Worm (Caenorhabditis elegans) whole organism, L4 larva: ENCODE results near the gene catp-8.
A peak's percentile ranks its signal among the peaks of the same experiment; 100 is the strongest.

Experiments used
- D1046.2 ChIP-seq: fragments of 200-800 bp; sonication (Bioruptor generic); IDR thresholded peaks from 2 replicates; pipeline ENCODE4 v1.3.6; 2022; ENCODE audit warnings: missing genetic modification characterization, missing compliant biosample characterization
- F37D6.2 ChIP-seq: sonication (generic microtip); optimal IDR thresholded peaks from 2 replicates; lab custom pipeline; 2016; ENCODE audit warnings: mild to moderate bottlenecking, missing genetic modification characterization, missing compliant biosample characterization
- F44E2.7 ChIP-seq: fragments of 200-800 bp; sonication (Bioruptor generic); IDR thresholded peaks from 2 replicates; pipeline ENCODE4 v2.1.2; 2022; ENCODE audit warnings: missing genetic modification characterization, missing compliant biosample characterization
- R02D3.7 ChIP-seq: fragments of 150-350 bp; sonication (generic microtip); optimal IDR thresholded peaks from 3 replicates; lab custom pipeline; 2014; ENCODE audit warnings: missing biosample characterization, missing genetic modification characterization
- Y105C5A.15 ChIP-seq: fragments of 200-800 bp; sonication (Bioruptor generic); IDR thresholded peaks from 2 replicates; pipeline ENCODE4 v1.3.6; 2022; ENCODE audit warnings: missing genetic modification characterization, missing compliant biosample characterization
- Y48G9A.11 ChIP-seq: fragments of 200-800 bp; sonication (Bioruptor generic); IDR thresholded peaks from 2 replicates; pipeline ENCODE4 v1.3.6; 2022; ENCODE audit warnings: missing genetic modification reagents, missing genetic modification characterization, missing compliant biosample characterization
- Y75B8A.6 ChIP-seq: fragments of 200-800 bp; sonication (Bioruptor generic); IDR thresholded peaks from 2 replicates; pipeline ENCODE4 v1.3.6; 2022; ENCODE audit warnings: missing genetic modification reagents, missing genetic modification characterization, missing compliant biosample characterization
- aha-1 ChIP-seq: fragments of 150-350 bp; peaks from one replicate; lab custom pipeline; 2014; ENCODE audit warnings: missing biosample characterization, missing genetic modification characterization
- ama-1 ChIP-seq: fragments of 150-350 bp; optimal IDR thresholded peaks from 2 replicates; lab custom pipeline; 2014; ENCODE audit warnings: inconsistent platforms, mixed read lengths
- ceh-20 ChIP-seq: fragments of 200-800 bp; sonication (Bioruptor generic); IDR thresholded peaks from 2 replicates; pipeline ENCODE4 v1.3.6; 2022; ENCODE audit warnings: missing genetic modification reagents, missing genetic modification characterization, missing compliant biosample characterization
- ceh-44 ChIP-seq: fragments of 200-800 bp; sonication (Bioruptor generic); IDR thresholded peaks from 2 replicates; pipeline ENCODE4 v1.3.6; 2022; ENCODE audit warnings: missing genetic modification reagents, missing genetic modification characterization, missing compliant biosample characterization
- daf-12 ChIP-seq: fragments of 150-350 bp; optimal IDR thresholded peaks from 2 replicates; lab custom pipeline; 2014; ENCODE audit warnings: missing biosample characterization, missing genetic modification reagents, missing genetic modification characterization
- daf-16 ChIP-seq, 3 experiments: sonication (generic microtip); optimal IDR thresholded peaks; 2 replicates each; lab custom pipeline; 2016 to 2017; ENCODE audit warnings: missing genetic modification characterization in 3 of 3, missing genetic modification reagents in 3 of 3, mild to moderate bottlenecking in 2 of 3, missing compliant biosample characterization in 2 of 3, missing biosample characterization in 1 of 3, moderate library complexity in 1 of 3
- daf-8 ChIP-seq: fragments of 200-800 bp; sonication (Bioruptor generic); IDR thresholded peaks from 2 replicates; pipeline ENCODE4 v1.3.6; 2022; ENCODE audit warnings: missing genetic modification characterization, missing compliant biosample characterization
- egl-43 ChIP-seq: fragments of 200-800 bp; sonication (Bioruptor generic); IDR thresholded peaks from 2 replicates; pipeline ENCODE4 v1.3.6; 2022; ENCODE audit warnings: missing genetic modification reagents, missing genetic modification characterization, missing compliant biosample characterization
- fkh-10 ChIP-seq: fragments of 150-350 bp; optimal IDR thresholded peaks from 2 replicates; lab custom pipeline; 2014; ENCODE audit warnings: missing biosample characterization, missing genetic modification reagents, missing genetic modification characterization
- fos-1 ChIP-seq: fragments of 150-350 bp; optimal IDR thresholded peaks from 2 replicates; lab custom pipeline; 2014; ENCODE audit warnings: missing biosample characterization, missing genetic modification characterization
- hlh-11 ChIP-seq: fragments of 200-800 bp; sonication (Bioruptor generic); optimal IDR thresholded peaks from 2 replicates; lab custom pipeline; 2018; ENCODE audit warnings: mild to moderate bottlenecking, missing genetic modification characterization, missing compliant biosample characterization
- hmg-1.1 ChIP-seq: fragments of 200-800 bp; sonication (Bioruptor generic); IDR thresholded peaks from 2 replicates; pipeline ENCODE4 v1.3.6; 2022; ENCODE audit warnings: missing genetic modification reagents, missing genetic modification characterization, missing compliant biosample characterization
- lin-13 ChIP-seq: fragments of 150-350 bp; optimal IDR thresholded peaks from 2 replicates; lab custom pipeline; 2014; ENCODE audit warnings: missing biosample characterization, missing genetic modification reagents, missing genetic modification characterization
- lin-38 ChIP-seq: fragments of 200-800 bp; sonication (Bioruptor generic); IDR thresholded peaks from 2 replicates; pipeline ENCODE4 v1.3.6; 2022; ENCODE audit warnings: missing genetic modification reagents, missing genetic modification characterization, missing compliant biosample characterization
- mdt-29 ChIP-seq: fragments of 200-800 bp; sonication (Bioruptor generic); IDR thresholded peaks from 2 replicates; pipeline ENCODE4 v1.3.6; 2022; ENCODE audit warnings: missing genetic modification reagents, missing genetic modification characterization, missing compliant biosample characterization
- mes-2 ChIP-seq: sonication (generic microtip); optimal IDR thresholded peaks from 2 replicates; lab custom pipeline; 2016; ENCODE audit warnings: missing genotype, mild to moderate bottlenecking, missing genetic modification characterization, missing compliant biosample characterization; ENCODE audit not compliant: poor library complexity, severe bottlenecking
- mxl-3 ChIP-seq: fragments of 200-800 bp; sonication (Bioruptor generic); optimal IDR thresholded peaks from 2 replicates; lab custom pipeline; 2018; ENCODE audit warnings: mild to moderate bottlenecking, missing genetic modification characterization, missing compliant biosample characterization
- nhr-111 ChIP-seq: fragments of 200-800 bp; sonication (Bioruptor generic); optimal IDR thresholded peaks from 2 replicates; lab custom pipeline; 2018; ENCODE audit warnings: mild to moderate bottlenecking, missing genetic modification characterization, missing compliant biosample characterization
- nhr-25 ChIP-seq: sonication (generic microtip); optimal IDR thresholded peaks from 2 replicates; lab custom pipeline; 2017; ENCODE audit warnings: missing genetic modification characterization, mild to moderate bottlenecking, missing compliant biosample characterization, antibody characterized with exemption, moderate library complexity, borderline replicate concordance; ENCODE audit not compliant: insufficient read depth
- nhr-28 ChIP-seq: fragments of 150-350 bp; optimal IDR thresholded peaks from 2 replicates; lab custom pipeline; 2014; ENCODE audit warnings: missing biosample characterization, missing genetic modification characterization
- nhr-41 ChIP-seq: fragments of 200-800 bp; sonication (Bioruptor generic); IDR thresholded peaks from 2 replicates; pipeline ENCODE4 v1.3.6; 2022; ENCODE audit warnings: missing genetic modification reagents, missing genetic modification characterization, missing compliant biosample characterization
- nhr-48 ChIP-seq: sonication (generic microtip); optimal IDR thresholded peaks from 2 replicates; lab custom pipeline; 2016; ENCODE audit warnings: mild to moderate bottlenecking, missing genetic modification characterization, missing compliant biosample characterization
- pha-4 ChIP-seq, 2 experiments: fragments of 150-350 bp in 1 of 2; fragments of 200-800 bp in 1 of 2; sonication (Bioruptor generic) in 1 of 2; IDR thresholded peaks in 1 of 2; optimal IDR thresholded peaks in 1 of 2; 2 replicates each; pipeline versions ENCODE4 v1.3.6 to Lab custom; 2014 to 2022; ENCODE audit warnings: missing genetic modification characterization in 2 of 2, missing genetic modification reagents in 2 of 2, missing biosample characterization in 1 of 2, missing compliant biosample characterization in 1 of 2
- pqm-1 ChIP-seq: sonication (generic microtip); optimal IDR thresholded peaks from 2 replicates; lab custom pipeline; 2017; ENCODE audit warnings: missing biosample characterization, missing genetic modification characterization
- rbr-2 ChIP-seq: sonication (generic microtip); optimal IDR thresholded peaks from 2 replicates; lab custom pipeline; 2016; ENCODE audit warnings: missing genotype, missing genetic modification characterization, missing compliant biosample characterization
- set-16 ChIP-seq: fragments of 200-800 bp; sonication (Bioruptor generic); IDR thresholded peaks from 2 replicates; pipeline ENCODE4 v1.3.6; 2022; ENCODE audit warnings: missing genetic modification reagents, missing genetic modification characterization, missing compliant biosample characterization
- snpc-1.2 ChIP-seq: fragments of 200-800 bp; sonication (Bioruptor generic); IDR thresholded peaks from 2 replicates; pipeline ENCODE4 v1.3.6; 2022; ENCODE audit warnings: missing genetic modification reagents, missing genetic modification characterization, missing compliant biosample characterization
- spr-1 ChIP-seq: sonication (generic microtip); optimal IDR thresholded peaks from 2 replicates; lab custom pipeline; 2016; ENCODE audit warnings: mild to moderate bottlenecking, missing genetic modification characterization, missing compliant biosample characterization
- spr-3 ChIP-seq: fragments of 200-800 bp; sonication (Bioruptor generic); optimal IDR thresholded peaks from 2 replicates; lab custom pipeline; 2018; ENCODE audit warnings: mild to moderate bottlenecking, missing genetic modification characterization, missing compliant biosample characterization
- unc-130 ChIP-seq: sonication (generic microtip); optimal IDR thresholded peaks from 2 replicates; lab custom pipeline; 2016; ENCODE audit warnings: missing genetic modification reagents, missing genetic modification characterization, missing compliant biosample characterization
- unc-62 ChIP-seq, 3 experiments: fragments of 150-350 bp in 1 of 3; sonication (generic microtip); optimal IDR thresholded peaks in 2 of 3; peaks in 1 of 3; 1 replicate in 1 of 3; 2 replicates in 2 of 3; lab custom pipeline; 2014 to 2017; ENCODE audit warnings: missing biosample characterization in 3 of 3, missing genetic modification characterization in 3 of 3, missing genetic modification reagents in 3 of 3, missing genotype in 1 of 3
- vab-7 ChIP-seq: fragments of 200-800 bp; sonication (Bioruptor generic); IDR thresholded peaks from 2 replicates; pipeline ENCODE4 v1.3.6; 2022; ENCODE audit warnings: missing genetic modification reagents, missing genetic modification characterization, missing compliant biosample characterization
- zag-1 ChIP-seq: fragments of 150-350 bp; optimal IDR thresholded peaks from 2 replicates; lab custom pipeline; 2014; ENCODE audit warnings: missing biosample characterization, missing genetic modification characterization
- zfp-2 ChIP-seq: sonication (generic microtip); optimal IDR thresholded peaks from 2 replicates; lab custom pipeline; 2016; ENCODE audit warnings: mild to moderate bottlenecking, missing genetic modification characterization, missing compliant biosample characterization
- zip-11 ChIP-seq: fragments of 200-800 bp; sonication (Bioruptor generic); IDR thresholded peaks from 2 replicates; pipeline ENCODE4 v1.3.6; 2022; ENCODE audit warnings: missing genetic modification characterization, missing compliant biosample characterization
- ztf-7 ChIP-seq: fragments of 150-350 bp; optimal IDR thresholded peaks from 2 replicates; lab custom pipeline; 2014; ENCODE audit warnings: missing biosample characterization, missing genetic modification characterization

catp-8 gene

DNA sequence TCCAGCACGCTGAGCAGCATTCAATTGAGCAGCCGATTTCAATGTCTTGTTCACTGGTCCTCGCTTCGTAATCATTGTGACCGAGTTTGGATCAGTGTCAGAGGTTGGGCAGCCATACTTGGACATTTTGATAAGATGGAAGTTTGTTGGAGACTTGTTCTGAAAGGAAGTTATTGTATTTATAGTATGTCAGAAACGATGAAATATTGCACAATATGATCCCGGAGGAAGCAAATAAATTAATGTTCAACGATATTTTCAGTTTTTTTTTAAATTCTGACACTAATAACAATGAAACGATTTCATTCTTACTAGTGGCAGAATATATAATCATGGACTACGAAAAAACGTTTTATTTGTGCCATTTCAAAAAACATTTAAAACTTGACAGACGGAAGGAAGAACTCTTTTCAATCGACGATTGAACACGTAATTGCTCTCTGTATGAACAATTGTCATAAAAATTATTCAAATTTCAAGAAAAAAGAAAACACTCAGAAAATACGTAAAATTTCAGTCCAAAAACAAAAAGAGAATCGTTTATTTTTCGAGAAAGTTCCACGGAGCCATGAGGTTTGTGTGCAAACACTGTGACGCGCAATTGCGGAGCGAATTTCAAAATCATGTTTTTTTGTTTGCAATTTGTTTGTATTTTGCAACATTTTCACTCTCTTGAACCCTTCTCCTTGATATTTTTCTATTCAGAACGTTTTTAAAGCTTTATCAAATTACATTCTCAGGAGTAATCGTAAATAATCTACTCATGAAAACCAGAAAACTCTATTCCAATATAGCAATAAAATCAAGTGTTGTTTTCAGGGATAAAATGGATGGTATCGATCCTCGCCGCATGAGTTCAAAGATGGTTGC, 1.2 kb upstream of the catp-8 start, which contains the start of the genes mbf-1 and nse-4 (continued):
- no peak for TF ChIP-seq ceh-44 (GFP tag; lab: Robert Waterston, UW)
- TF ChIP-seq aha-1 (tag; lab: Kevin White, UChicago) = peak; percentile 80
- 0 out of 2 replicates have a peak, but pooled peaks have one; percentile 26 for TF ChIP-seq hmg-1.1 (GFP tag; lab: Robert Waterston, UW)
- no peak for TF ChIP-seq snpc-1.2
- TF ChIP-seq ama-1 = no peak
- peak; percentile 23 for TF ChIP-seq nhr-28 (tag; lab: Kevin White, UChicago)
- TF ChIP-seq unc-62 (GFP tag; optimal IDR thresholded peaks at IDR 0.05 in 1 of 2; lab: Kevin White, UChicago) = peak in 1 of 2 experiments; percentile 55
- TF ChIP-seq unc-62 (tag; optimal IDR thresholded peaks at IDR 0.05; lab: Kevin White, UChicago) = no peak
- TF ChIP-seq nhr-48 (tag; lab: Kevin White, UChicago) = no peak
- peak; percentile 69 for TF ChIP-seq mes-2 (tag; lab: Kevin White, UChicago)
- no peak for TF ChIP-seq nhr-41 (GFP tag; lab: Robert Waterston, UW)
- TF ChIP-seq pqm-1 = no peak
- no peak for TF ChIP-seq ztf-7
- no peak for TF ChIP-seq R02D3.7 (tag; lab: Kevin White, UChicago)
- TF ChIP-seq rbr-2 (tag; lab: Kevin White, UChicago) = peak; percentile 59
- TF ChIP-seq, all 104 proteins: peak for 23

DNA sequence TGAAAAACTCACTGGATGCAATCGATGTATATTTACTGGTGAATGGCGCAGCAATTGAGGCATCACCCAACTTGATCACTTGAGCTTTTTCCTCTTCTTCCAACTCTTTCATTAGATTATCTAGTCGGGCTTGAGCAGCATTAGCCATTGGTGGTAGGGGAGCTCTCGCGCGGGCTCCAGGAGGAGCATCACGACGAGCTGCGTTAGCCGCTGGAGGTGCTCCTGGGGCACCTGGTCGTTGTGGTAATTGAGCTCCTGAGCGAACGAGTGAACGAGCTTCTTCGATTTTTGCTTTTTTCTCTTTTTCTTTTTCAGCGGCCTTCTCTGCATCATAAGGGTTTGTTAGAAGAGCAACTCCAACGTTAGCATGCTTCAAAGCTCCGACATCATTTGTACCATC, 4.0 kb downstream of the catp-8 start:
- TF ChIP-seq set-16 (GFP tag; lab: Robert Waterston, UW) (peak; percentile 79), spr-3 (no peak)

DNA sequence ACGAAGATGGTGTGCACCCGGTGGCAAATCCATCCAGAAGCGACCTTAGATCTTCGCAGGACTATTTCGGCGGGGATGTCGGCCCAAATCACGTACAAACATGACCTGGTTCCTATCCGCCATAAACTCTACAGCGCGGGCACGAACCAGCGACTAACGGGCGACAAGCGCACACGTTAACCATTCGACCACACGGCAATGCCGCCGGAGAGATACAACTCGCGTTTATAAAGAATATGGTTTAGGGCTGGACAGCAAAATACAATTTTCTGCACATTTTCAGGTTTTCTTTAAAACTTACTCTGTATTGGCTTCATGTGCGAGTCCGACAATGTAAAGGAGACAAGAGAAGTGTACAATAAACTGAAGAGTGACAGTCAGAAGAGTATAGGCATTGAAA, 5.0 kb downstream of the catp-8 start:
- TF ChIP-seq unc-130 (GFP tag; lab: Kevin White, UChicago) = peak; percentile 87
- TF ChIP-seq daf-8 (GFP tag; lab: Robert Waterston, UW) = 0 out of 2 replicates have a peak, but pooled peaks have one; percentile 87
- TF ChIP-seq egl-43 (GFP tag; lab: Robert Waterston, UW) = peak; percentile 99
- peak; percentile 87 for TF ChIP-seq spr-1
- peak; percentile 96 for TF ChIP-seq vab-7
- TF ChIP-seq snpc-1.2 = peak; percentile 94
- TF ChIP-seq zag-1 = no peak
- TF ChIP-seq hlh-11 (tag; lab: Kevin White, UChicago) = peak; percentile 78
- TF ChIP-seq set-16 (GFP tag; lab: Robert Waterston, UW) = peak; percentile 74
- TF ChIP-seq pha-4 (GFP tag; IDR thresholded peaks at IDR 0.05; lab: Robert Waterston, UW) = peak; percentile 95; the same call in 1 of the 2 replicates
- no peak for TF ChIP-seq pha-4 (tag; optimal IDR thresholded peaks at IDR 0.05; lab: Kevin White, UChicago)
- TF ChIP-seq hmg-1.1 (GFP tag; lab: Robert Waterston, UW) = peak; percentile 91
- peak; percentile 97 for TF ChIP-seq F44E2.7 (GFP tag; lab: Robert Waterston, UW)
- TF ChIP-seq Y105C5A.15 (GFP tag; lab: Robert Waterston, UW) = peak; percentile 96
- peak; percentile 87 for TF ChIP-seq mdt-29
- TF ChIP-seq fkh-10 (GFP tag; lab: Kevin White, UChicago) = no peak
- no peak for TF ChIP-seq nhr-25 (tag; lab: Kevin White, UChicago)
- no peak for TF ChIP-seq daf-12
- no peak for TF ChIP-seq zfp-2 (tag; lab: Kevin White, UChicago)
- TF ChIP-seq daf-16 (GFP tag; optimal IDR thresholded peaks at IDR 0.05; lab: Kevin White, UChicago) = peak; percentile 59 to 91
- TF ChIP-seq daf-16 (tag; optimal IDR thresholded peaks at IDR 0.05; lab: Kevin White, UChicago) = peak; percentile 73
- TF ChIP-seq fos-1 (tag; lab: Kevin White, UChicago) = no peak
- TF ChIP-seq D1046.2 = peak; percentile 93
- peak; percentile 46 for TF ChIP-seq F37D6.2
- TF ChIP-seq lin-38 (GFP tag; lab: Robert Waterston, UW) = peak; percentile 86
- TF ChIP-seq Y75B8A.6 (GFP tag; lab: Robert Waterston, UW) = peak; percentile 87
- TF ChIP-seq lin-13 (GFP tag; lab: Kevin White, UChicago) = peak; percentile 85
- TF ChIP-seq zip-11 (GFP tag; lab: Robert Waterston, UW) = peak; percentile 90
- TF ChIP-seq rbr-2 (tag; lab: Kevin White, UChicago) = peak; percentile 77
- TF ChIP-seq mxl-3 (GFP tag; lab: Kevin White, UChicago) = peak; percentile 88
- peak; percentile 87 for TF ChIP-seq ceh-20 (GFP tag; lab: Robert Waterston, UW)
- TF ChIP-seq nhr-111 (GFP tag; lab: Kevin White, UChicago) = peak; percentile 95
- TF ChIP-seq ztf-7 = peak; percentile 45
- peak; percentile 92 for TF ChIP-seq mes-2 (tag; lab: Kevin White, UChicago)
- TF ChIP-seq Y48G9A.11 = peak; percentile 88
